Fruit fly (Drosophila melanogaster): ENCODE results near the gene CG33645.

Gene CG33645

dm6 chr2L:13514945-13515687, 17.5 kb upstream of the CG33645 start (continued):
- peak; percentile 92 for TF ChIP-seq Ada2b (GFP tag; IDR thresholded peaks at IDR 0.05)
- no peak for TF ChIP-seq CG6765 (GFP tag; optimal IDR thresholded peaks at IDR 0.05)
- TF ChIP-seq mirr (GFP tag; optimal IDR thresholded peaks at IDR 0.05), result peak; percentile 26
- TF ChIP-seq trh (GFP tag; optimal IDR thresholded peaks at IDR 0.05), result no peak
- TF ChIP-seq br (optimal IDR thresholded peaks at IDR 0.05), result no peak
- TF ChIP-seq CG10565 (GFP tag; optimal IDR thresholded peaks at IDR 0.05), result peak; percentile 3
- TF ChIP-seq Taf1 (GFP tag; IDR thresholded peaks at IDR 0.05), result peak; percentile 23; the same call in 1 of the 2 replicates
- no peak for TF ChIP-seq CG4707 (GFP tag; optimal IDR thresholded peaks at IDR 0.05)
- no peak for TF ChIP-seq sens-2 (GFP tag; IDR thresholded peaks at IDR 0.05)
- TF ChIP-seq HHEX (GFP tag; optimal IDR thresholded peaks at IDR 0.05), result peak; percentile 84
- TF ChIP-seq shn (GFP tag; optimal IDR thresholded peaks at IDR 0.05), result peak; percentile 39
- peak; percentile 48; the same call in 1 of the 3 replicates for TF ChIP-seq CG6175 (GFP tag; IDR thresholded peaks at IDR 0.05)
- TF ChIP-seq pum (GFP tag; optimal IDR thresholded peaks at IDR 0.05), result peak; percentile 54
- TF ChIP-seq wdn (GFP tag; IDR thresholded peaks at IDR 0.05), result peak; percentile 39; the same call in 1 of the 2 replicates
- TF ChIP-seq lbe (GFP tag; optimal IDR thresholded peaks at IDR 0.05), result no peak
- TF ChIP-seq lab (GFP tag; optimal IDR thresholded peaks at IDR 0.05), result peak; percentile 82
- peak; percentile 49 for TF ChIP-seq tin (GFP tag; optimal IDR thresholded peaks at IDR 0.05)
- peak; percentile 61; the same call in 1 of the 3 replicates for TF ChIP-seq otp (GFP tag; IDR thresholded peaks at IDR 0.05)
- no peak for TF ChIP-seq CG8478 (optimal IDR thresholded peaks at IDR 0.05)
- peak; percentile 43 for TF ChIP-seq HLH54F (GFP tag; optimal IDR thresholded peaks at IDR 0.05)
- peak; percentile 45 for TF ChIP-seq CG8924 (tag; optimal IDR thresholded peaks at IDR 0.05)
- no peak for TF ChIP-seq CG2202 (tag; optimal IDR thresholded peaks at IDR 0.05)
- no peak for TF ChIP-seq Elba2 (GFP tag; optimal IDR thresholded peaks at IDR 0.05)
- TF ChIP-seq Gsc (GFP tag; IDR thresholded peaks at IDR 0.05), result peak; percentile 51
- TF ChIP-seq CG9876 (GFP tag; optimal IDR thresholded peaks at IDR 0.05), result peak; percentile 27
- peak; percentile 23 for TF ChIP-seq CG4282 (GFP tag; optimal IDR thresholded peaks at IDR 0.05)
- TF ChIP-seq CG17361 (GFP tag; IDR thresholded peaks at IDR 0.05), result peak; percentile 91
- peak; percentile 61 for TF ChIP-seq PHDP (tag; optimal IDR thresholded peaks at IDR 0.05)
- TF ChIP-seq CG13775 (GFP tag; optimal IDR thresholded peaks at IDR 0.05), result peak; percentile 26
- peak; percentile 61 for TF ChIP-seq Nf-YA (GFP tag; IDR thresholded peaks at IDR 0.05)
- TF ChIP-seq emc (GFP tag; optimal IDR thresholded peaks at IDR 0.05), result peak; percentile 87
- TF ChIP-seq al (GFP tag; IDR thresholded peaks at IDR 0.05), result peak; percentile 82
- peak; percentile 63 for TF ChIP-seq CG7556 (GFP tag; optimal IDR thresholded peaks at IDR 0.05)
- TF ChIP-seq az2 (GFP tag; optimal IDR thresholded peaks at IDR 0.05), result peak; percentile 78
- TF ChIP-seq CG4730 (GFP tag; IDR thresholded peaks at IDR 0.05), result peak; percentile 85
- TF ChIP-seq grau (tag; optimal IDR thresholded peaks at IDR 0.05), result peak; percentile 38
- TF ChIP-seq CG6813 (GFP tag; optimal IDR thresholded peaks at IDR 0.05), result peak; percentile 55
- TF ChIP-seq CG7963 (GFP tag; IDR thresholded peaks at IDR 0.05; ENCODE audit: partially characterized antibody), result no peak
- TF ChIP-seq amos (GFP tag; IDR thresholded peaks at IDR 0.05; ENCODE audit: partially characterized antibody), result no peak
- peak; percentile 82 for TF ChIP-seq ems (GFP tag; optimal IDR thresholded peaks at IDR 0.05)
- TF ChIP-seq Pdp1 (GFP tag; optimal IDR thresholded peaks at IDR 0.05), result peak; percentile 62 to 86
- peak; percentile 28; the same call in 1 of the 2 replicates for TF ChIP-seq CG4404 (GFP tag; IDR thresholded peaks at IDR 0.05)
- peak; percentile 80 for TF ChIP-seq CG12219 (GFP tag; optimal IDR thresholded peaks at IDR 0.05)
- TF ChIP-seq CG2116 (GFP tag; optimal IDR thresholded peaks at IDR 0.05), result peak; percentile 32
- peak; percentile 69 for TF ChIP-seq Gug (GFP tag; IDR thresholded peaks at IDR 0.05)
- peak; percentile 60 for TF ChIP-seq Mes4 (GFP tag; optimal IDR thresholded peaks at IDR 0.05)
- peak; percentile 90 for TF ChIP-seq CG13624 (GFP tag; optimal IDR thresholded peaks at IDR 0.05)
- peak; percentile 60 for TF ChIP-seq Atf-2 (GFP tag; optimal IDR thresholded peaks at IDR 0.05)
- TF ChIP-seq slp2 (GFP tag; optimal IDR thresholded peaks at IDR 0.05), result peak; percentile 54
- TF ChIP-seq CG14050 (GFP tag; IDR thresholded peaks at IDR 0.05), result peak; percentile 68
- TF ChIP-seq CG14014 (GFP tag; IDR thresholded peaks at IDR 0.05), result peak; percentile 83
